Fruit fly (Drosophila melanogaster) whole organism, wandering third instar larva: ENCODE data around the gene ppk27.
A peak's percentile ranks its signal among the peaks of the same experiment; 100 is the strongest.

Source experiments
- Abd-B ChIP-seq: fragments of >200 bp; optimal IDR thresholded peaks from 2 replicates; lab custom pipeline; 2017; ENCODE audit warnings: missing biosample characterization, missing genetic modification characterization
- CG32264 ChIP-seq: fragments of 200-800 bp; sonication (Bioruptor generic); optimal IDR thresholded peaks from 2 replicates; lab custom pipeline; 2016; ENCODE audit warnings: missing biosample characterization, missing genetic modification characterization
- CG9705 ChIP-seq: fragments of 200-800 bp; sonication (Bioruptor generic); optimal IDR thresholded peaks from 2 replicates; lab custom pipeline; 2018; ENCODE audit warnings: missing biosample characterization, mild to moderate bottlenecking, missing genetic modification characterization
- CrebA ChIP-seq: fragments of 200-800 bp; sonication (Bioruptor generic); optimal IDR thresholded peaks from 2 replicates; lab custom pipeline; 2016; ENCODE audit warnings: missing biosample characterization, mild to moderate bottlenecking, missing genetic modification characterization, borderline replicate concordance
- Dfd ChIP-seq: fragments of >200 bp; optimal IDR thresholded peaks from 2 replicates; lab custom pipeline; 2017; ENCODE audit warnings: missing biosample characterization, missing genetic modification characterization
- Dif ChIP-seq: fragments of 200-275, 200-300 bp; sonication (Bioruptor generic); optimal IDR thresholded peaks from 2 replicates; lab custom pipeline; 2018; ENCODE audit warnings: missing biosample characterization, missing genetic modification characterization; ENCODE audit not compliant: partially characterized antibody
- GATAd ChIP-seq: sonication (Bioruptor generic); optimal IDR thresholded peaks from 2 replicates; lab custom pipeline; 2016; ENCODE audit warnings: missing biosample characterization, missing genetic modification characterization
- HLH106 ChIP-seq: fragments of 200-800 bp; optimal IDR thresholded peaks from 3 replicates; lab custom pipeline; 2019; ENCODE audit warnings: missing biosample characterization, mild to moderate bottlenecking, missing genetic modification characterization, moderate library complexity
- Hnf4 ChIP-seq: fragments of 200-800 bp; sonication (Bioruptor generic); optimal IDR thresholded peaks from 2 replicates; lab custom pipeline; 2016; ENCODE audit warnings: missing biosample characterization, mild to moderate bottlenecking, missing genetic modification characterization
- Hr78 ChIP-seq: fragments of >200 bp; optimal IDR thresholded peaks from 2 replicates; lab custom pipeline; 2017; ENCODE audit warnings: missing biosample characterization, missing genetic modification characterization
- Hr83 ChIP-seq: fragments of 200-300 bp; sonication (Bioruptor generic); optimal IDR thresholded peaks from 2 replicates; lab custom pipeline; 2016; ENCODE audit warnings: missing biosample characterization, mild to moderate bottlenecking, missing genetic modification characterization, moderate library complexity; ENCODE audit not compliant: poor library complexity, severe bottlenecking
- Jra ChIP-seq: sonication (Bioruptor generic); optimal IDR thresholded peaks from 2 replicates; lab custom pipeline; 2016; ENCODE audit warnings: missing biosample characterization, missing genetic modification characterization
- Mio ChIP-seq: sonication (Bioruptor generic); optimal IDR thresholded peaks from 2 replicates; lab custom pipeline; 2016; ENCODE audit warnings: missing biosample characterization, missing genetic modification characterization
- Myc ChIP-seq: fragments of >200 bp; optimal IDR thresholded peaks from 2 replicates; lab custom pipeline; 2017
- N ChIP-seq: fragments of >200 bp; optimal IDR thresholded peaks from 2 replicates; lab custom pipeline; 2018; ENCODE audit warnings: missing biosample characterization, missing external identifiers, missing genetic modification characterization
- OdsH ChIP-seq: fragments of 200-800 bp; sonication (Bioruptor generic); optimal IDR thresholded peaks from 2 replicates; lab custom pipeline; 2016; ENCODE audit warnings: missing biosample characterization, mild to moderate bottlenecking, missing genetic modification characterization
- Rel ChIP-seq, 2 experiments: fragments of 200-800 bp; sonication (Bioruptor generic) in 1 of 2; optimal IDR thresholded peaks; 2 replicates in 1 of 2; 3 replicates in 1 of 2; lab custom pipeline; 2016 to 2019; ENCODE audit warnings: mild to moderate bottlenecking in 2 of 2, missing biosample characterization in 2 of 2, missing genetic modification characterization in 2 of 2, moderate library complexity in 1 of 2
- Sp1 ChIP-seq: fragments of 200-800 bp; sonication (Bioruptor generic); optimal IDR thresholded peaks from 3 replicates; lab custom pipeline; 2019; ENCODE audit warnings: missing biosample characterization, mild to moderate bottlenecking, missing genetic modification characterization, moderate library complexity
- Vsx2 ChIP-seq: fragments of 200-300, 225-300 bp; sonication (Bioruptor generic); optimal IDR thresholded peaks from 2 replicates; lab custom pipeline; 2018; ENCODE audit warnings: missing biosample characterization, missing genetic modification characterization; ENCODE audit not compliant: partially characterized antibody
- br ChIP-seq: fragments of 200-800 bp; sonication (Bioruptor generic); optimal IDR thresholded peaks from 2 replicates; lab custom pipeline; 2016; ENCODE audit warnings: missing biosample characterization, missing genetic modification characterization
- brk ChIP-seq: fragments of 200-800 bp; sonication (Bioruptor generic); optimal IDR thresholded peaks from 2 replicates; lab custom pipeline; 2016; ENCODE audit warnings: missing biosample characterization, mild to moderate bottlenecking, missing genetic modification characterization
- dl ChIP-seq, 2 experiments: fragments of 175-275, 200-275 bp in 1 of 2; fragments of 200-275 bp in 1 of 2; sonication (Bioruptor generic); optimal IDR thresholded peaks; lab custom pipeline; 2018; ENCODE audit warnings: mild to moderate bottlenecking in 2 of 2, missing biosample characterization in 2 of 2, missing genetic modification characterization in 2 of 2, moderate library complexity in 2 of 2; ENCODE audit not compliant: partially characterized antibody in 2 of 2, insufficient read depth in 1 of 2
- dmrt93B ChIP-seq: fragments of 200-800 bp; sonication (Bioruptor generic); optimal IDR thresholded peaks from 2 replicates; lab custom pipeline; 2018; ENCODE audit warnings: missing biosample characterization, mild to moderate bottlenecking, missing genetic modification characterization
- dsf ChIP-seq: sonication (Bioruptor generic); optimal IDR thresholded peaks from 2 replicates; lab custom pipeline; 2016; ENCODE audit warnings: missing biosample characterization, missing genetic modification characterization, borderline replicate concordance
- ey ChIP-seq: fragments of 200-800 bp; sonication (Bioruptor generic); optimal IDR thresholded peaks from 2 replicates; lab custom pipeline; 2016; ENCODE audit warnings: missing biosample characterization, missing genetic modification characterization
- foxo ChIP-seq, 2 experiments: fragments of 200-800 bp; sonication (Bioruptor generic); optimal IDR thresholded peaks; 2 replicates in 1 of 2; 3 replicates in 1 of 2; lab custom pipeline; 2016 to 2017; ENCODE audit warnings: missing biosample characterization in 2 of 2, missing genetic modification characterization in 2 of 2
- fru ChIP-seq: fragments of 200-800 bp; sonication (Bioruptor generic); optimal IDR thresholded peaks from 3 replicates; lab custom pipeline; 2016; ENCODE audit warnings: missing biosample characterization, mild to moderate bottlenecking, missing genetic modification characterization
- h ChIP-seq: fragments of 200-800 bp; sonication (Bioruptor generic); optimal IDR thresholded peaks from 3 replicates; lab custom pipeline; 2016; ENCODE audit warnings: missing biosample characterization, mild to moderate bottlenecking, missing genetic modification characterization
- jim ChIP-seq: fragments of 175-275, 200-325 bp; sonication (Bioruptor generic); optimal IDR thresholded peaks from 2 replicates; lab custom pipeline; 2016; ENCODE audit warnings: missing biosample characterization, mild to moderate bottlenecking, missing genetic modification characterization
- lola ChIP-seq: fragments of >200 bp; optimal IDR thresholded peaks from 2 replicates; lab custom pipeline; 2017; ENCODE audit warnings: missing biosample characterization, missing genetic modification characterization
- pan ChIP-seq: fragments of >200 bp; optimal IDR thresholded peaks from 2 replicates; lab custom pipeline; 2017
- psq ChIP-seq: fragments of 200-800 bp; sonication (Bioruptor generic); optimal IDR thresholded peaks from 3 replicates; lab custom pipeline; 2017; ENCODE audit warnings: missing biosample characterization, mild to moderate bottlenecking, missing genetic modification characterization, moderate library complexity
- rgr ChIP-seq: fragments of 200-800 bp; sonication (Bioruptor generic); optimal IDR thresholded peaks from 3 replicates; lab custom pipeline; 2016; ENCODE audit warnings: missing biosample characterization, mild to moderate bottlenecking, missing genetic modification characterization
- sage ChIP-seq: fragments of 200-800 bp; sonication (Bioruptor generic); optimal IDR thresholded peaks from 2 replicates; lab custom pipeline; 2016; ENCODE audit warnings: missing biosample characterization, mild to moderate bottlenecking, missing genetic modification characterization
- sv ChIP-seq: fragments of 200-800 bp; sonication (Bioruptor generic); optimal IDR thresholded peaks from 3 replicates; lab custom pipeline; 2016; ENCODE audit warnings: missing biosample characterization, missing genetic modification characterization
- tai ChIP-seq: sonication (Bioruptor generic); optimal IDR thresholded peaks from 2 replicates; lab custom pipeline; 2016; ENCODE audit warnings: missing biosample characterization, missing genetic modification characterization
- usp ChIP-seq: fragments of >200 bp; optimal IDR thresholded peaks from 2 replicates; lab custom pipeline; 2017; ENCODE audit warnings: missing biosample characterization, missing genetic modification characterization
- woc ChIP-seq: sonication (Bioruptor generic); optimal IDR thresholded peaks from 2 replicates; lab custom pipeline; 2016; ENCODE audit warnings: missing biosample characterization, mild to moderate bottlenecking, missing genetic modification characterization

The ppk27 gene

DNA sequence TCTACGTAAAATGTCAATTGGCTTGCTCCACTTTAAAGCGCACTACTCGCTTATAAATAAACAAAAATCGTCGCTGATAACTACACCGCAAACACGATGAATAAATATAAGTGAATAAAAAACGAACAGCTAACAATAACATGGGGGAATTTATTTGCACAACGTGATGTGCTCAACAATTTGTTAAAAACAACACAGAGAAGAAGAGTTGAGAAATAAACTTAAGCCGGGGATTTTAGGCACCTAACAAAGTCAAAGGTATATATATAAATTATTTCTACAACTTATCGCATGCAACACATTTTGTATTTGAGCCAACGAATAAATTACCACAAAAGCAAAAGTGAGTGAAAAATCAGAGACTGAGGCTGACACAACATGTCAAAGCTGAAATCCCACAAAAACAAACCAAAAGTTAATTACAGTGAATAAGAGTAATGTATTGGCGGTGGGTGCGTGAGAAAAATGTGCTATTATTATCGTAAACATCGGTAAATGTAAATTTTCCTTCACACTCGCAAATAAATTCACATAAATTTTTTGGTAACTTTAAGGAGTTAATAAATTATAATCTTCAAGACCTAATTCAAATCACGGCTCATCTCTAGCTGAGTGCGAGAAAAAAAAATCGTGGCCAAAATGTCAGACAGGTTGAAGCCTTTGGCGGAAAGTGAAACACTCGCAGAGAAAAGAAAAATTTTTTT, 17.4 kb upstream of the ppk27 start:
- peak; percentile 39 for TF ChIP-seq rgr (GFP tag; lab: Kevin White, UChicago)
- TF ChIP-seq fru = peak; percentile 11
- TF ChIP-seq Sp1 = no peak
- no peak for TF ChIP-seq Mio (GFP tag; lab: Kevin White, UChicago)
- peak; percentile 31 for TF ChIP-seq br (GFP tag; lab: Kevin White, UChicago)
- TF ChIP-seq h = peak; percentile 13
- TF ChIP-seq OdsH (GFP tag; lab: Kevin White, UChicago) = peak; percentile 42
- TF ChIP-seq ey (GFP tag; lab: Kevin White, UChicago) = peak; percentile 25
- no peak for TF ChIP-seq pan (lab: Kevin White, UChicago)
- no peak for TF ChIP-seq CG9705 (GFP tag; lab: Kevin White, UChicago)
- peak; percentile 18 for TF ChIP-seq CG32264 (GFP tag; lab: Kevin White, UChicago)

dm6 chr3L:3771406-3771935, 16.5 kb upstream of the ppk27 start:
- TF ChIP-seq tai (GFP tag; lab: Kevin White, UChicago) = peak; percentile 38
- peak; percentile 55 for TF ChIP-seq Hnf4 (GFP tag; lab: Kevin White, UChicago)
- no peak for TF ChIP-seq dsf
- no peak for TF ChIP-seq Dfd (GFP tag; lab: Kevin White, UChicago)
- peak; percentile 68 for TF ChIP-seq h
- TF ChIP-seq N = no peak
- TF ChIP-seq GATAd (GFP tag; lab: Kevin White, UChicago) = no peak
- TF ChIP-seq brk = peak; percentile 23
- peak; percentile 12 for TF ChIP-seq sage
- TF ChIP-seq usp (GFP tag; lab: Kevin White, UChicago) = no peak
- no peak for TF ChIP-seq Hr83 (GFP tag; lab: Kevin White, UChicago)
- TF ChIP-seq Mio (GFP tag; lab: Kevin White, UChicago) = no peak
- TF ChIP-seq CG32264 (GFP tag; lab: Kevin White, UChicago) = no peak
- peak; percentile 19 for TF ChIP-seq br (GFP tag; lab: Kevin White, UChicago)
- TF ChIP-seq lola (GFP tag; lab: Kevin White, UChicago) = no peak
- TF ChIP-seq sv = peak; percentile 35
- TF ChIP-seq Jra (GFP tag; lab: Kevin White, UChicago) = no peak
- peak; percentile 45 for TF ChIP-seq ey (GFP tag; lab: Kevin White, UChicago)
- no peak for TF ChIP-seq pan (lab: Kevin White, UChicago)
- peak; percentile 6 for TF ChIP-seq Rel (GFP tag; optimal IDR thresholded peaks at IDR 0.05; lab: Kevin White, UChicago)
- peak; percentile 42 for TF ChIP-seq Rel (tag; optimal IDR thresholded peaks at IDR 0.05; lab: Kevin White, UChicago)
- TF ChIP-seq dmrt93B = peak; percentile 54
- peak; percentile 70 for TF ChIP-seq rgr (GFP tag; lab: Kevin White, UChicago)
- no peak for TF ChIP-seq jim (GFP tag; lab: Kevin White, UChicago)
- TF ChIP-seq CG9705 (GFP tag; lab: Kevin White, UChicago) = peak; percentile 39
- peak; percentile 86 for TF ChIP-seq HLH106 (tag; lab: Kevin White, UChicago)
- peak in 1 of 2 experiments; percentile 84 for TF ChIP-seq foxo (GFP tag; optimal IDR thresholded peaks at IDR 0.05; lab: Kevin White, UChicago)
- TF ChIP-seq Vsx2 (GFP tag; lab: Kevin White, UChicago) = peak; percentile 20
- peak; percentile 48 for TF ChIP-seq woc
- TF ChIP-seq OdsH (GFP tag; lab: Kevin White, UChicago) = peak; percentile 83
- peak; percentile 69 for TF ChIP-seq fru
- peak; percentile 89 for TF ChIP-seq Sp1
- no peak for TF ChIP-seq dl (GFP tag; optimal IDR thresholded peaks at IDR 0.05; lab: Kevin White, UChicago; ENCODE audit: insufficient read depth in 1 of 2, partially characterized antibody in 2 of 2)
- TF ChIP-seq Hr78 = no peak
- peak; percentile 34 for TF ChIP-seq CrebA (GFP tag; lab: Kevin White, UChicago)
- no peak for TF ChIP-seq Myc
- no peak for TF ChIP-seq Dif (GFP tag; lab: Kevin White, UChicago)
- no peak for TF ChIP-seq Abd-B (GFP tag; lab: Kevin White, UChicago)
- peak; percentile 82 for TF ChIP-seq psq (GFP tag; lab: Kevin White, UChicago)
